Worm (Caenorhabditis elegans): Measurements from ENCODE around the gene W07G1.7.

W07G1.7 gene

DNA sequence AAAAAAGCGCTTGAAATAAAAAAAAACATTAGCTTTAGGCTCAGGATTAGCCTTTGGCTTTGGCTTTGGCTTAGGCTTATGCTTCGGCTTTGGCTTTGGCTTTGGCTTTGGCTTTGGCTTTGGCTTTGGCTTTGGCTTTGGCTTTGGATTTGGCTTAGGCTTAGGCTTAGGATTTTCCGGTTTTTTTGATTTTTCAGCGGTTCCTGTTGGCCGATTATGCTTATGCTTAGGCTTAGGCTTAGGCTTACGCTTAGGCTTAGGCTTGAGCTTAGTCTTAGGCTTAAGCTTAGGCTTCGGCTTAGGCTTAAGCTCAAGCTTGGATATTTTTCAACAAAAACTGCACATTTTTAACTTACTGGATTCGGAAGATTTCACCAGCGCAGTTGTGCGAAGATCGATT is 8.0 kb upstream of the W07G1.7 start:
- TF ChIP-seq C34F6.9 (tag; optimal IDR thresholded peaks at IDR 0.05) (no peak), lin-11 (tag; optimal IDR thresholded peaks at IDR 0.05) (no peak), mbf-1 (tag; optimal IDR thresholded peaks at IDR 0.05) (no peak), unc-62 (GFP tag; optimal IDR thresholded peaks at IDR 0.05) (no peak), nhr-6 (tag; optimal IDR thresholded peaks at IDR 0.05) (no peak), aly-2 (tag; optimal IDR thresholded peaks at IDR 0.05) (no peak), unc-55 (GFP tag; optimal IDR thresholded peaks at IDR 0.05) (no peak), nhr-129 (tag; optimal IDR thresholded peaks at IDR 0.05) (no peak), ztf-11 (tag; optimal IDR thresholded peaks at IDR 0.05) (no peak), nhr-25 (tag; optimal IDR thresholded peaks at IDR 0.05) (no peak), nhr-23 (tag; optimal IDR thresholded peaks at IDR 0.05) (no peak)

DNA sequence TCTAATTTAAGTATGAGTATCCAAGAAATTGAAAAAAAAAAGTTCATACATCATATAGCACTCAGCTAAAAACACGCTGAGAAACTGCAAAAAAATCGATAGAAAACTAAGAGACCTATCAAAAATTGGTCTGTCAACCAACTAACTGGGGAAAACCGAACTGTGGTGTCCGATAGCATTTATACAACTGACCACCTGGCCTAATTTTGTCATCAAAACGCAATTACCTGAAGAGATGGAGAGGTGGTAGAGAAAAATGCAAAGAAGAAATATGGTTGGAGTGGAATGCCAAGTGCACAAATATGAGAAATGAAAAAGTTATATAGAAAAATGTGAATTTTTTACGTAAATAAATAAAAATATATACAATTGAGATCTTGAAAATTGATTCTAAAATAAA is 7.4 kb upstream of the W07G1.7 start, which contains the start of gene Y39G8B.1:
Gene Y39G8B.1, minus strand, starts transcription at position 299 of the 400 bp plus-strand sequence.
- TF ChIP-seq lsy-2 (tag; optimal IDR thresholded peaks at IDR 0.05), result peak in 1 of 2 experiments; percentile 24
- peak; percentile 3 for TF ChIP-seq gmeb-1 (tag; optimal IDR thresholded peaks at IDR 0.05)
- TF ChIP-seq fos-1 (tag; optimal IDR thresholded peaks at IDR 0.05), result peak; percentile 45
- TF ChIP-seq skn-1 (tag; optimal IDR thresholded peaks at IDR 0.05), result peak; percentile 34
- TF ChIP-seq ama-1 (optimal IDR thresholded peaks at IDR 0.05), result no peak

DNA sequence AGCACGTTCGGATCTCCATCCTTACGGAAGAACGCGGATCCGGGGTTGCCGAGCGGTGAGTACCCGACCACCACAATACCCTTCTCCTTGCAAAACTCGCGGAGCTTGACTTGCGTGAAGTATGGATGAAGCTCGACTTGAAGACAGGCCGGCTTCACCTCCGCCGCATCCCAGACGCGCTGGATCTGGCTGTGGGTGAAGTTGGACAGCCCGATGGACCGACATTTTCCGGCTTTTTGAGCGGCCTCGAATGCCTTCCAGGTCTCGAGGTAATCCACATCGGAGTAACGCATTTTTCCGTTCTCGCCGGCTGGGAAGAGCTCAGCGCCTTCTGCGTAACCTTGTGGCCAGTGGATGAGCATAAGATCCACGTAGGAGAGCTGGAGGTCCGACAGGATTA is 6.1 kb upstream of the W07G1.7 start:
- no peak for TF ChIP-seq ztf-11 (tag; optimal IDR thresholded peaks at IDR 0.05)
- TF ChIP-seq sma-9 (GFP tag; optimal IDR thresholded peaks at IDR 0.05), result no peak
- TF ChIP-seq sma-9 (tag; optimal IDR thresholded peaks at IDR 0.05), result no peak
- TF ChIP-seq zag-1 (tag; optimal IDR thresholded peaks at IDR 0.05), result no peak
- TF ChIP-seq nhr-77 (tag; optimal IDR thresholded peaks at IDR 0.05), result no peak
- no peak for TF ChIP-seq lin-11 (tag; optimal IDR thresholded peaks at IDR 0.05)
- no peak for TF ChIP-seq unc-39 (tag; optimal IDR thresholded peaks at IDR 0.05)

DNA sequence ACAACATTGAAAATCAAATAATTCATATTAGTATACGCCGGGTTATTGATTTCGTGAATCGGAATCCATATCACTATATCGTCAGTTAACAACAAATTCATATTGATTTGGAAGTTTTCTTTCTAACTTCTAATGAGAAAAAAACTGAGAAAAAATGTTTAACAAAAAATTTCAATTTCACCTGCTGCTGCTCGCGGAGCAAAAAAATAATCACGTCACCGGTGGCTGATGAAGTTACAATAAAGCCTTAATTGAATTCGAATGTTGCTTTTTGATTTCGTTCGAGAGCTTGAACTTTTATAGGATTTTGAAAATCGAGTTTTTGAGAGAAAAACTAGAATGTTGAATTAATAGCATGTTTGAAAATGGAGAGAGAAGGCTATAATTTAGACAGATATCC is 2.8 kb upstream of the W07G1.7 start, which contains the start of gene sre-43:
Gene sre-43, minus strand, starts transcription at position 101 of the 400 bp plus-strand sequence.
- TF ChIP-seq nhr-6 (tag; optimal IDR thresholded peaks at IDR 0.05) (no peak), sma-9 (GFP tag; optimal IDR thresholded peaks at IDR 0.05) (no peak), sma-9 (tag; optimal IDR thresholded peaks at IDR 0.05) (no peak), nhr-77 (tag; optimal IDR thresholded peaks at IDR 0.05) (no peak), unc-62 (GFP tag; optimal IDR thresholded peaks at IDR 0.05) (no peak), nhr-21 (tag; optimal IDR thresholded peaks at IDR 0.05) (no peak), fos-1 (tag; optimal IDR thresholded peaks at IDR 0.05) (no peak)

DNA sequence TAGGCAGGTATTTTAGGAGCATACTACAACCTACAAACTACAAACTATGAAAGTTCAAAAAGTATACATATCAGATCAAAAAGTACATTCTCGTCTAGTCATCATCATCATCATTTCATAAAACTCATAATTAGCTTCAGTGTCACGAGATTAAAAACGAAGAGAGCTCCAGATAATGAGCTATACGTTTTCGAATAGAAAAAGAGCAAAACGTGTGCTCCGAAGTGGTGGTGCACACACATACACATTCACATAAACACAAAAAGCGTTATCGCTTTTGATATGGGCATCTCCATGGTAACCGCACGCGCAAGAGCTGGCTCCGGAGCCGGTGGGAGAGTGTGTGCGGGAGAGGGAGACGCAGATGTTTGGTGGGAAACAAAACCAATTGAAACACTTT is 1.8 kb downstream of the W07G1.7 start:
- TF ChIP-seq sma-9 (GFP tag; optimal IDR thresholded peaks at IDR 0.05), result no peak
- no peak for TF ChIP-seq sma-9 (tag; optimal IDR thresholded peaks at IDR 0.05)
- no peak for TF ChIP-seq nhr-129 (tag; optimal IDR thresholded peaks at IDR 0.05)
- no peak for TF ChIP-seq mdl-1 (tag; optimal IDR thresholded peaks at IDR 0.05)
- TF ChIP-seq gmeb-1 (tag; optimal IDR thresholded peaks at IDR 0.05), result no peak
- TF ChIP-seq Y55F3AM.14 (GFP tag; optimal IDR thresholded peaks at IDR 0.05), result no peak
- no peak for TF ChIP-seq sem-4 (tag; optimal IDR thresholded peaks at IDR 0.05)
- no peak for TF ChIP-seq ceh-16 (tag; optimal IDR thresholded peaks at IDR 0.05)

DNA sequence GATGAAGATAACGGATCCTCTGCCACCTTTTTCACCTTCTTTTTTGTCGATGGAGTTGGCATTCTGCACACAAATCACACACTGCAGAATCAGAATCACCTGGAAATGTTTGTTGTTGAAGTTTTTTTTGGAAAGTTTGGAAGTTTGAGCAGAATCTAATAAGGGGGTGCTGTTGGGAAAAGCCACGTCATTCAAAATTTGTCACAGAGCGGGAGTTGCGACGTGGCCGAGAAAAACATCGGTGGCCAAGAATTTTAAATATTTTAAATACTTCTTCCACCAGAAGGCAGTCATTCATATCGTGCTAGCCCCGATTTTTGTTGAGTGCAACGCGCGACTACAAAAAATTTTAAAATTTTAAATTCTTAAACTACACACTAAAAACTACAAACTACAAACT is 3.8 kb downstream of the W07G1.7 start, which contains the start of gene rpi-1:
Gene rpi-1, minus strand, starts transcription at position 101 of the 400 bp plus-strand sequence.
- TF ChIP-seq C34F6.9 (tag; optimal IDR thresholded peaks at IDR 0.05) (no peak), ceh-82 (tag; optimal IDR thresholded peaks at IDR 0.05) (no peak), unc-55 (GFP tag; optimal IDR thresholded peaks at IDR 0.05) (no peak), nhr-129 (tag; optimal IDR thresholded peaks at IDR 0.05) (no peak), ztf-11 (tag; optimal IDR thresholded peaks at IDR 0.05) (no peak), sem-4 (tag; optimal IDR thresholded peaks at IDR 0.05) (no peak), peb-1 (tag; optimal IDR thresholded peaks at IDR 0.05) (no peak), R02D3.7 (tag; optimal IDR thresholded peaks at IDR 0.05) (no peak)

DNA sequence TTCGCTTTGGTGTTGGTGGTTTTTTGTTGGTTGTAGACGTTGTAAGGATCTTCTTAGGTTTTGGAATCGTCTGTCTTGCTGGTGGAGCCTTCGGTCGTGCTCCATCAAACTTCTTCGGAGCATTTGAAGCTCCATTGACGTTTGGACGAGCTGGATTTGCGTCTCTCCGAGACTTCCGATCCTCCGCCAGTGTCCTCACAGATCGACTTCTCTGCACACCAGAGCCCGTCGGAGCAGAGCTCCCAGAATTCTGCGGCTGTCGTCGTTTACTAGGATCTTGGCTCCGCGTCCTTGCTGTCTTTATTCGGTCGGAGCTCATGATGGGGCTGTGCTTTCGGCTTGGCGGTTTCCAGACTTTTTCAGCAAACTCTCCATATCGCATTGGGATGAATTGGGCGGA is 4.6 kb downstream of the W07G1.7 start:
- TF ChIP-seq elt-3 (tag; optimal IDR thresholded peaks at IDR 0.05) (no peak), R02D3.7 (tag; optimal IDR thresholded peaks at IDR 0.05) (no peak), ztf-11 (tag; optimal IDR thresholded peaks at IDR 0.05) (no peak), unc-55 (GFP tag; optimal IDR thresholded peaks at IDR 0.05) (no peak), ama-1 (optimal IDR thresholded peaks at IDR 0.05) (no peak), sem-4 (tag; optimal IDR thresholded peaks at IDR 0.05) (no peak), ztf-4 (tag; optimal IDR thresholded peaks at IDR 0.05) (no peak), nhr-23 (tag; optimal IDR thresholded peaks at IDR 0.05) (no peak), nhr-25 (tag; optimal IDR thresholded peaks at IDR 0.05) (no peak), unc-62 (GFP tag; optimal IDR thresholded peaks at IDR 0.05) (no peak), dmd-4 (tag; optimal IDR thresholded peaks at IDR 0.05) (no peak), aly-2 (tag; optimal IDR thresholded peaks at IDR 0.05) (no peak), sma-9 (GFP tag; optimal IDR thresholded peaks at IDR 0.05) (no peak), sma-9 (tag; optimal IDR thresholded peaks at IDR 0.05) (no peak), egl-27 (tag; optimal IDR thresholded peaks at IDR 0.05) (no peak), mbf-1 (tag; optimal IDR thresholded peaks at IDR 0.05) (no peak), fos-1 (tag; optimal IDR thresholded peaks at IDR 0.05) (no peak), ZK546.5 (tag; optimal IDR thresholded peaks at IDR 0.05) (no peak), crh-2 (tag; optimal IDR thresholded peaks at IDR 0.05) (no peak), ceh-16 (tag; optimal IDR thresholded peaks at IDR 0.05) (no peak), lsy-2 (tag; optimal IDR thresholded peaks at IDR 0.05) (no peak)
